Fruit fly (Drosophila melanogaster) whole organism, prepupa: Measurements from ENCODE around the gene Gyc89Da.

Experiments
- Blimp-1 ChIP-seq: fragments of 200-800 bp; sonication (Bioruptor generic); optimal IDR thresholded peaks from 3 replicates; lab custom pipeline; 2017; ENCODE audit warnings: missing biosample characterization, missing genetic modification characterization, mild to moderate bottlenecking, moderate library complexity, missing genetic modification reagents
- CG16779 ChIP-seq: fragments of 200-800 bp; sonication (Bioruptor generic); optimal IDR thresholded peaks from 3 replicates; lab custom pipeline; 2017; ENCODE audit warnings: missing biosample characterization, mild to moderate bottlenecking, missing genetic modification characterization
- CG6792 ChIP-seq: fragments of 200-800 bp; sonication (Bioruptor generic); optimal IDR thresholded peaks from 3 replicates; lab custom pipeline; 2016; ENCODE audit warnings: missing biosample characterization, missing genetic modification characterization
- CG6854 ChIP-seq: fragments of 200-800 bp; sonication (Bioruptor generic); optimal IDR thresholded peaks from 2 replicates; lab custom pipeline; 2017; ENCODE audit warnings: missing biosample characterization, mild to moderate bottlenecking, missing genetic modification characterization
- CG8319 ChIP-seq: fragments of 200-800 bp; sonication (Bioruptor generic); optimal IDR thresholded peaks from 3 replicates; lab custom pipeline; 2016; ENCODE audit warnings: missing biosample characterization, missing genetic modification characterization
- Eip78C ChIP-seq: fragments of 200-800 bp; sonication (Bioruptor generic); peaks from one replicate; lab custom pipeline; 2016; ENCODE audit warnings: missing biosample characterization, missing genetic modification characterization
- Lpt ChIP-seq: fragments of 200-800 bp; sonication (Bioruptor generic); optimal IDR thresholded peaks from 3 replicates; lab custom pipeline; 2016; ENCODE audit warnings: missing biosample characterization, missing genetic modification characterization
- Met ChIP-seq: fragments of 200-800 bp; sonication (Bioruptor generic); optimal IDR thresholded peaks from 3 replicates; lab custom pipeline; 2016; ENCODE audit warnings: missing biosample characterization, missing genetic modification characterization
- OdsH ChIP-seq: fragments of 200-800 bp; sonication (Bioruptor generic); optimal IDR thresholded peaks from 3 replicates; lab custom pipeline; 2016; ENCODE audit warnings: missing biosample characterization, missing genetic modification characterization
- Sox102F ChIP-seq: fragments of 200-800 bp; sonication (Bioruptor generic); optimal IDR thresholded peaks from 2 replicates; lab custom pipeline; 2016; ENCODE audit warnings: missing biosample characterization, mild to moderate bottlenecking, missing genetic modification characterization
- achi ChIP-seq: fragments of 200-800 bp; sonication (Bioruptor generic); optimal IDR thresholded peaks from 3 replicates; lab custom pipeline; 2016; ENCODE audit warnings: missing biosample characterization, missing genetic modification characterization
- fkh ChIP-seq: fragments of 200-800 bp; sonication (Bioruptor generic); optimal IDR thresholded peaks from 3 replicates; lab custom pipeline; 2017; ENCODE audit warnings: missing biosample characterization, mild to moderate bottlenecking, missing genetic modification characterization, moderate library complexity

dm6 chr3R:16448378-16449134, 23.8 kb upstream of the Gyc89Da start:
- peak; percentile 61 for TF ChIP-seq Lpt (GFP tag; lab: Kevin White, UChicago)
- peak; percentile 44 for TF ChIP-seq Eip78C (GFP tag; lab: Kevin White, UChicago)
- TF ChIP-seq Blimp-1 (GFP tag; lab: Kevin White, UChicago): no peak
- TF ChIP-seq CG6854 (GFP tag; lab: Kevin White, UChicago): no peak
- TF ChIP-seq CG16779 (tag; lab: Kevin White, UChicago): peak; percentile 68
- TF ChIP-seq CG8319 (GFP tag; lab: Kevin White, UChicago): no peak
- TF ChIP-seq fkh (GFP tag; lab: Kevin White, UChicago): no peak
- no peak for TF ChIP-seq CG6792 (GFP tag; lab: Kevin White, UChicago)
- no peak for TF ChIP-seq achi (GFP tag; lab: Kevin White, UChicago)
- TF ChIP-seq Sox102F (GFP tag; lab: Kevin White, UChicago): no peak
- TF ChIP-seq Met (GFP tag; lab: Kevin White, UChicago): no peak
- TF ChIP-seq OdsH (GFP tag; lab: Kevin White, UChicago): no peak
